Worm (Caenorhabditis elegans): ENCODE measurements around the gene C09F12.2.

DNA sequence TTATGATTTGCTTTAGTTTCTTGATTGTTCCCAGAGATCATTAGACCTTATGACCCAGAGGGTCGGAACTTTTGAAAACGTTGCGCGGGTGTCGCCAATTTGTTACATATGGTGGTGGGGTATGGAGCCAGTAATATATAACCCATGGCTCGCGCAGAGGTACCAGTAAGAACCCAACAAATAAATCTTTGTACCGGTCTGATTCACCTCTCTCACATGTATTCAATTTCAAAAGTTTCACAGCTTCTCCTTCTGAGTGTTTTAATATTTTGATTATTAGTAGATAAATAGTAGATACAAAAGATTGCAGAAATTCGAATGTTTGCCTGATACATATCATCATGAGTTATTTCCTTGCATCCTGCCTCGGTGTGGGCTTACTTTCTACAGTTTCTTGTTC, 37.6 kb upstream of the C09F12.2 start, which contains the start of gene egl-15:
- TF ChIP-seq zip-4 (GFP tag; optimal IDR thresholded peaks at IDR 0.05) (no peak), blmp-1 (tag; optimal IDR thresholded peaks at IDR 0.05) (no peak), unc-62 (GFP tag; optimal IDR thresholded peaks at IDR 0.05) (no peak), unc-86 (tag; optimal IDR thresholded peaks at IDR 0.05) (no peak)
